Worm (Caenorhabditis elegans) whole organism, L2 larva: ENCODE results near the gene pgm-3.
A peak's percentile ranks its signal among the peaks of the same experiment; 100 is the strongest.

ENCODE experiments used
- C34F6.9 ChIP-seq: fragments of 150-350 bp; optimal IDR thresholded peaks from 2 replicates; lab custom pipeline; 2014; ENCODE audit warnings: missing biosample characterization, missing genetic modification characterization
- F13H6.1 ChIP-seq: sonication (generic microtip); optimal IDR thresholded peaks from 2 replicates; lab custom pipeline; 2016; ENCODE audit warnings: missing genetic modification characterization, missing compliant biosample characterization
- R02D3.7 ChIP-seq: fragments of 150-350 bp; optimal IDR thresholded peaks from 2 replicates; lab custom pipeline; 2014; ENCODE audit warnings: missing biosample characterization, missing genetic modification characterization
- Y55F3AM.14 ChIP-seq: fragments of 200-800 bp; sonication (Bioruptor generic); optimal IDR thresholded peaks from 2 replicates; lab custom pipeline; 2018; ENCODE audit warnings: mild to moderate bottlenecking, missing genetic modification characterization, missing compliant biosample characterization
- ama-1 ChIP-seq: fragments of 150-350 bp; optimal IDR thresholded peaks from 2 replicates; lab custom pipeline; 2018; ENCODE audit warnings: inconsistent platforms
- ceh-16 ChIP-seq: fragments of 150-350 bp; optimal IDR thresholded peaks from 2 replicates; lab custom pipeline; 2014; ENCODE audit warnings: missing biosample characterization, missing genetic modification characterization
- ceh-82 ChIP-seq: fragments of 150-350 bp; optimal IDR thresholded peaks from 2 replicates; lab custom pipeline; 2014; ENCODE audit warnings: missing biosample characterization, missing genetic modification characterization
- crh-2 ChIP-seq: sonication (generic microtip); optimal IDR thresholded peaks from 2 replicates; lab custom pipeline; 2017; ENCODE audit warnings: missing biosample characterization, missing genetic modification characterization
- elt-3 ChIP-seq: sonication (generic microtip); optimal IDR thresholded peaks from 2 replicates; lab custom pipeline; 2017; ENCODE audit warnings: missing biosample characterization, missing genetic modification characterization
- gmeb-1 ChIP-seq: fragments of 150-350 bp; optimal IDR thresholded peaks from 2 replicates; lab custom pipeline; 2014; ENCODE audit warnings: missing biosample characterization, missing genetic modification characterization
- lin-11 ChIP-seq: fragments of 150-350 bp; sonication (generic microtip); optimal IDR thresholded peaks from 2 replicates; lab custom pipeline; 2014; ENCODE audit warnings: missing biosample characterization, missing genetic modification characterization, inconsistent platforms, mixed read lengths
- lin-13 ChIP-seq: fragments of 150-350 bp; optimal IDR thresholded peaks from 2 replicates; lab custom pipeline; 2014; ENCODE audit warnings: missing biosample characterization, missing genetic modification reagents, missing genetic modification characterization
- lin-39 ChIP-seq: fragments of 150-350 bp; optimal IDR thresholded peaks from 2 replicates; lab custom pipeline; 2014; ENCODE audit warnings: missing biosample characterization, missing genetic modification reagents, missing genetic modification characterization
- lsy-2 ChIP-seq, 2 experiments: fragments of 150-350 bp in 1 of 2; sonication (generic microtip) in 1 of 2; optimal IDR thresholded peaks; 2 replicates each; lab custom pipeline; 2014 to 2017; ENCODE audit warnings: missing biosample characterization in 2 of 2, missing genetic modification characterization in 2 of 2
- mab-5 ChIP-seq: fragments of 150-350 bp; optimal IDR thresholded peaks from 2 replicates; lab custom pipeline; 2014; ENCODE audit warnings: missing biosample characterization, missing genetic modification characterization
- mbf-1 ChIP-seq: sonication (generic microtip); optimal IDR thresholded peaks from 2 replicates; lab custom pipeline; 2017; ENCODE audit warnings: missing biosample characterization, missing genetic modification characterization
- mdl-1 ChIP-seq, 2 experiments: fragments of 150-350 bp in 1 of 2; sonication (generic microtip) in 1 of 2; optimal IDR thresholded peaks; 2 replicates each; lab custom pipeline; 2017; ENCODE audit warnings: missing biosample characterization in 2 of 2, missing genetic modification characterization in 2 of 2
- nhr-11 ChIP-seq: fragments of 150-350 bp; optimal IDR thresholded peaks from 2 replicates; lab custom pipeline; 2014; ENCODE audit warnings: missing biosample characterization, missing genetic modification characterization
- nhr-129 ChIP-seq: fragments of 150-350 bp; optimal IDR thresholded peaks from 2 replicates; lab custom pipeline; 2014; ENCODE audit warnings: missing biosample characterization, missing genetic modification characterization
- nhr-21 ChIP-seq: fragments of 150-350 bp; optimal IDR thresholded peaks from 2 replicates; lab custom pipeline; 2014; ENCODE audit warnings: missing biosample characterization, missing genetic modification characterization
- nhr-23 ChIP-seq: fragments of 150-350 bp; optimal IDR thresholded peaks from 2 replicates; lab custom pipeline; 2014; ENCODE audit warnings: missing biosample characterization, missing genetic modification reagents, missing genetic modification characterization
- nhr-237 ChIP-seq: fragments of 150-350 bp; optimal IDR thresholded peaks from 2 replicates; lab custom pipeline; 2014; ENCODE audit warnings: missing biosample characterization, missing genetic modification characterization
- nhr-25 ChIP-seq: fragments of 150-350 bp; sonication (generic microtip); optimal IDR thresholded peaks from 3 replicates; lab custom pipeline; 2014; ENCODE audit warnings: missing biosample characterization, missing genetic modification characterization
- nhr-6 ChIP-seq: fragments of 150-350 bp; optimal IDR thresholded peaks from 2 replicates; lab custom pipeline; 2014; ENCODE audit warnings: missing biosample characterization, missing genetic modification characterization
- nhr-77 ChIP-seq: fragments of 150-350 bp; optimal IDR thresholded peaks from 2 replicates; lab custom pipeline; 2014; ENCODE audit warnings: missing biosample characterization, missing genetic modification characterization
- peb-1 ChIP-seq: fragments of 150-350 bp; optimal IDR thresholded peaks from 2 replicates; lab custom pipeline; 2014; ENCODE audit warnings: missing biosample characterization, missing genetic modification characterization
- sem-4 ChIP-seq: fragments of 150-350 bp; optimal IDR thresholded peaks from 2 replicates; lab custom pipeline; 2014; ENCODE audit warnings: missing biosample characterization, missing genetic modification reagents, missing genetic modification characterization
- sma-3 ChIP-seq: sonication (generic microtip); optimal IDR thresholded peaks from 2 replicates; lab custom pipeline; 2016; ENCODE audit warnings: missing genetic modification reagents, missing genetic modification characterization, missing compliant biosample characterization
- sma-9 ChIP-seq, 2 experiments: fragments of 150-350 bp in 1 of 2; sonication (generic microtip) in 1 of 2; optimal IDR thresholded peaks; 2 replicates each; lab custom pipeline; 2014 to 2016; ENCODE audit warnings: missing genetic modification characterization in 2 of 2, mild to moderate bottlenecking in 1 of 2, missing biosample characterization in 1 of 2, missing compliant biosample characterization in 1 of 2, missing genetic modification reagents in 1 of 2, moderate library complexity in 1 of 2
- snpc-4 ChIP-seq: fragments of 150-350 bp; optimal IDR thresholded peaks from 2 replicates; lab custom pipeline; 2014; ENCODE audit warnings: missing biosample characterization, missing genetic modification characterization
- unc-39 ChIP-seq: fragments of 150-350 bp; optimal IDR thresholded peaks from 2 replicates; lab custom pipeline; 2014; ENCODE audit warnings: missing biosample characterization, missing genetic modification characterization
- unc-55 ChIP-seq: fragments of 150-350 bp; sonication (generic microtip); optimal IDR thresholded peaks from 3 replicates; lab custom pipeline; 2014; ENCODE audit warnings: missing biosample characterization, missing genetic modification reagents, missing genetic modification characterization
- unc-62 ChIP-seq: fragments of 150-350 bp; optimal IDR thresholded peaks from 2 replicates; lab custom pipeline; 2014; ENCODE audit warnings: missing biosample characterization, missing genetic modification reagents, missing genetic modification characterization
- zag-1 ChIP-seq: fragments of 150-350 bp; optimal IDR thresholded peaks from 2 replicates; lab custom pipeline; 2014; ENCODE audit warnings: missing biosample characterization, missing genetic modification characterization
- ztf-11 ChIP-seq: sonication (generic microtip); optimal IDR thresholded peaks from 2 replicates; lab custom pipeline; 2017; ENCODE audit warnings: missing biosample characterization, missing genetic modification characterization
- ztf-4 ChIP-seq: fragments of 150-350 bp; optimal IDR thresholded peaks from 2 replicates; lab custom pipeline; 2014; ENCODE audit warnings: missing biosample characterization, missing genetic modification characterization

pgm-3 gene

DNA sequence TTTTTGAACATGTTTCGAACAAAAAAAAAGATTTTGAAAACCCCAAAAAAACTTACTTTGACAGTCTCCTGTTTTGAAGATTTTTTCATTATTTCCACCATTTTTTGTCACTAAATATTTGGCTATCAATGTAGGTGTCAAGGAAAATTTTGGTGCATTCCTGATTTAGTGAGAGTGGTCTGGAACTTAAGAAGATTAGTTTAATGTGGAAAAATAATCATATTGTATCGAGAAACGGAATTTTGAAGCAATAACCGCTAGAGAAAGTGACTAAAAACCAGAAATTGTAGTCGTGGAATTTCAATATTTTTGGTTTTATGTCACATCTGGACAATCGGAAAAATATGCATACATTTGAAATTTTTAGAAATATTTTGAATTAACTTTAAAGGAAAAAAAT, 36.4 kb downstream of the pgm-3 start, which contains the start of the genes F20C5.11 and klp-11:
F20C5.11 (minus strand) TSS at position 101 of the 400 bp plus-strand sequence.
klp-11 (minus strand) TSS at position 171 of the 400 bp plus-strand sequence.
- TF ChIP-seq mbf-1 = no peak
- TF ChIP-seq zag-1 = no peak
- no peak for TF ChIP-seq unc-55 (GFP tag; lab: Kevin White, UChicago)
- no peak for TF ChIP-seq unc-62 (GFP tag; lab: Kevin White, UChicago)
- TF ChIP-seq unc-39 (tag; lab: Kevin White, UChicago) = no peak
- no peak for TF ChIP-seq ztf-11
- TF ChIP-seq ceh-82 (tag; lab: Kevin White, UChicago) = no peak
- no peak for TF ChIP-seq mab-5
- no peak for TF ChIP-seq C34F6.9
- TF ChIP-seq gmeb-1 (tag; lab: Kevin White, UChicago) = no peak
- no peak for TF ChIP-seq ceh-16 (tag; lab: Kevin White, UChicago)
- no peak for TF ChIP-seq snpc-4
- TF ChIP-seq Y55F3AM.14 (GFP tag; lab: Kevin White, UChicago) = no peak
- no peak for TF ChIP-seq ama-1
- TF ChIP-seq mdl-1 (tag; optimal IDR thresholded peaks at IDR 0.05; lab: Kevin White, UChicago) = no peak
- TF ChIP-seq nhr-237 (tag; lab: Kevin White, UChicago) = no peak
- TF ChIP-seq lin-13 = no peak
- no peak for TF ChIP-seq R02D3.7 (tag; lab: Kevin White, UChicago)
- no peak for TF ChIP-seq nhr-21 (tag; lab: Kevin White, UChicago)
- TF ChIP-seq, all 48 proteins: peak for 0

DNA sequence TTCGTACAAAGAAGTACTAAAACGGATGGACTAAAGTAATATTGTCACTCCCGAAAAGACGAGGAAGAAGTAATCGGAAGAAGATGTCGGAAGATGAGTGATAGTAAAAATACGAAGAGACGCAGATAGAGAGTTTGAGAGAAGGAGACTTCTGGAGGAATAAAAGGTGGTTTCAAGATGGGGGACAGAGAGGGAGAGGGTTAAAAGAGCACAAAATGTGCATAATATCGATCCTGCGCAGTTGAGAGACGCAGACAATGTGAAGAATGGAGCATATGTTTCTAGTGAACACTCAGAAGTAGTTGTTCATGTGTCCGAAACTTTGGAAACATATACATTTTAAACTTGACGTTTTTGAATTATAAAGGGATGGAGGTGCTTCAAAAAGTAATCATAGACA, 36.9 kb downstream of the pgm-3 start:
- TF ChIP-seq lsy-2 (tag; optimal IDR thresholded peaks at IDR 0.05; lab: Kevin White, UChicago) (peak; percentile 40 to 71), ztf-11 (no peak), mab-5 (peak; percentile 0), unc-62 (GFP tag; lab: Kevin White, UChicago) (no peak), F13H6.1 (peak; percentile 49), nhr-11 (tag; lab: Kevin White, UChicago) (no peak), nhr-129 (tag; lab: Kevin White, UChicago) (peak; percentile 66), zag-1 (peak; percentile 49), lin-13 (peak; percentile 43), sem-4 (tag; lab: Kevin White, UChicago) (peak; percentile 50), lin-11 (tag; lab: Kevin White, UChicago) (no peak), ceh-82 (tag; lab: Kevin White, UChicago) (no peak), unc-55 (GFP tag; lab: Kevin White, UChicago) (peak; percentile 93), nhr-77 (tag; lab: Kevin White, UChicago) (no peak), nhr-6 (tag; lab: Kevin White, UChicago) (peak; percentile 76), sma-9 (GFP tag; optimal IDR thresholded peaks at IDR 0.05; lab: Kevin White, UChicago) (peak; percentile 62), sma-9 (tag; optimal IDR thresholded peaks at IDR 0.05; lab: Kevin White, UChicago) (no peak), C34F6.9 (peak; percentile 84)

DNA sequence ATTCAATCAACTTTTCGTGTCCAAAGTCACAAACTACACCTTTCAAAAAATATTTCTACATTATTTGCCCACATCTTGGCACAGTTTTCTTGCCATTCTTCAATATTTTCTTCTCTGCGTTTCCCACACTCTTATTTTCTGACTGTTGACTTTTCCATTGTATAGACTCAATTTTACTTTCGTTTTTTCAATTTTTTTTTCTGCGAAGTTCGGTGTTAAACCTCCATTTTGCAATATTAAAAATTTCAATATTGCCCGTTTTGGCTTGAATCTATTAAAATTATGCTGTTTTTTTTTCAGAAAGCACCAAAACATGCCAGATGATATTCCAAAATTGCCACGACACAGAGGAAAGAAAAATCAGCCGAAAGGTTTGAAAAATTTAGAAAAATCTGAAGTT, 39.0 kb downstream of the pgm-3 start, which contains the start of gene cdc-50.B:
cdc-50.B (plus strand) TSS at position 301 of the 400 bp plus-strand sequence.
- TF ChIP-seq nhr-129 (tag; lab: Kevin White, UChicago) (no peak), nhr-25 (no peak), nhr-21 (tag; lab: Kevin White, UChicago) (no peak)

DNA sequence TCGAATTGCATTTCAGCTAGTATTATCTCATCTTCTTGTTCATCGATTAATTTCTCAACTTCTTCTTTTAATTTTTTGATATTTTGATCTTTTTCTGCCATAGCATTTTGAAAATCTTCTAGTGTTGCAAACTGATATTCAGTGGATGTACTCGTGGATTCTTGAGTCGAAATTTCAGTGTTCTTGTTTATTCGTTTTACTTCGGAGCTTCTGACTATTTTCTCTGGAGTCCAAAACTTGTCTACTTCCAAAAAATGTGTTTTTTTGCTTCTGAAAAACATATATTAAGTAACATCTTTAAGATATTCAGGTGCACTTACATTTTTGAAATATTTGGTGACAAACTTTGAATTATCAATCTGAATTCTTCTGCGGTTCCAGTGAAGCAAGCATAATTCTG, 44.0 kb downstream of the pgm-3 start, which contains the start of gene F20C5.5:
F20C5.5 (minus strand) TSS at position 101 of the 400 bp plus-strand sequence.
- TF ChIP-seq peb-1 (tag; lab: Kevin White, UChicago) (no peak), nhr-21 (tag; lab: Kevin White, UChicago) (no peak), elt-3 (tag; lab: Kevin White, UChicago) (no peak), nhr-237 (tag; lab: Kevin White, UChicago) (no peak), nhr-6 (tag; lab: Kevin White, UChicago) (no peak), nhr-11 (tag; lab: Kevin White, UChicago) (no peak), ztf-4 (tag; lab: Kevin White, UChicago) (no peak)

- TF ChIP-seq nhr-23 (tag; lab: Kevin White, UChicago) (no peak), sma-9 (GFP tag; optimal IDR thresholded peaks at IDR 0.05; lab: Kevin White, UChicago) (no peak), sma-9 (tag; optimal IDR thresholded peaks at IDR 0.05; lab: Kevin White, UChicago) (no peak), F13H6.1 (no peak), sma-3 (GFP tag; lab: Kevin White, UChicago) (no peak), peb-1 (tag; lab: Kevin White, UChicago) (no peak), Y55F3AM.14 (GFP tag; lab: Kevin White, UChicago) (no peak), sem-4 (tag; lab: Kevin White, UChicago) (no peak), lin-39 (no peak), nhr-11 (tag; lab: Kevin White, UChicago) (no peak), gmeb-1 (tag; lab: Kevin White, UChicago) (no peak), crh-2 (tag; lab: Kevin White, UChicago) (no peak)
Measured at ce11 chrIV:8772800-8773256, 47.3 kb downstream of the pgm-3 start, which contains the start of gene F20C5.6. Gene F20C5.6, minus strand, starts transcription at chrIV:8773206.
